Comparison of ENCODE assay signal across 1 fruit fly cellular context in genomic region chrX:17631996-17632612, dm6.
TF ChIP-seq lines count a peak whose summit lies in the region.

corolla (minus strand) TSS chrX:17632047.
ND-24 (plus strand) TSS chrX:17632089.

TF ChIP-seq in whole organism, embryonic, 481 proteins besides CTCF, POLR2A, EP300 and RAD21 (continued from another document and continues in another):
- TF ChIP-seq bab2 (GFP tag; optimal IDR thresholded peaks at IDR 0.05; lab: Kevin White, UChicago) = peak; percentile 84
- TF ChIP-seq tup (GFP tag; optimal IDR thresholded peaks at IDR 0.05; lab: Kevin White, UChicago) = peak; percentile 76
- TF ChIP-seq H15 (GFP tag; IDR thresholded peaks at IDR 0.05; lab: Robert Waterston, UW) = peak; percentile 86
- TF ChIP-seq fd3F (GFP tag; optimal IDR thresholded peaks at IDR 0.05; lab: Kevin White, UChicago) = peak; percentile 65
- no peak for TF ChIP-seq Asciz (GFP tag; optimal IDR thresholded peaks at IDR 0.05; lab: Kevin White, UChicago)
- TF ChIP-seq tgo (GFP tag; IDR thresholded peaks at IDR 0.05; lab: Robert Waterston, UW) = peak; percentile 91
- TF ChIP-seq CG2116 (GFP tag; optimal IDR thresholded peaks at IDR 0.05; lab: Kevin White, UChicago) = peak; percentile 89
- no peak for TF ChIP-seq ac (GFP tag; optimal IDR thresholded peaks at IDR 0.05; lab: Kevin White, UChicago)
- peak; percentile 55 for TF ChIP-seq psq (GFP tag; optimal IDR thresholded peaks at IDR 0.05; lab: Kevin White, UChicago)
- peak; percentile 67 for TF ChIP-seq CG3407 (GFP tag; optimal IDR thresholded peaks at IDR 0.05; lab: Kevin White, UChicago)
- no peak for TF ChIP-seq Hr39 (optimal IDR thresholded peaks at IDR 0.05; lab: Kevin White, UChicago)
- peak; percentile 45 for TF ChIP-seq gfzf (GFP tag; optimal IDR thresholded peaks at IDR 0.05; lab: Kevin White, UChicago)
- peak; percentile 59; the same call in 1 of the 3 replicates for TF ChIP-seq gce (GFP tag; IDR thresholded peaks at IDR 0.05; lab: Robert Waterston, UW)
- TF ChIP-seq CG6765 (GFP tag; optimal IDR thresholded peaks at IDR 0.05; lab: Kevin White, UChicago) = peak; percentile 60
- peak; percentile 69 for TF ChIP-seq CG8089 (GFP tag; optimal IDR thresholded peaks at IDR 0.05; lab: Kevin White, UChicago)
- peak; percentile 67 for TF ChIP-seq CG4282 (GFP tag; optimal IDR thresholded peaks at IDR 0.05; lab: Kevin White, UChicago)
- peak; percentile 74 for TF ChIP-seq zen (tag; optimal IDR thresholded peaks at IDR 0.05; lab: Kevin White, UChicago)
- TF ChIP-seq bbx (GFP tag; IDR thresholded peaks at IDR 0.05; lab: Robert Waterston, UW; ENCODE audit: partially characterized antibody) = peak; percentile 81
- TF ChIP-seq Mad (GFP tag; optimal IDR thresholded peaks at IDR 0.05; lab: Kevin White, UChicago) = peak; percentile 72
- peak; percentile 74 for TF ChIP-seq CG12104 (GFP tag; optimal IDR thresholded peaks at IDR 0.05; lab: Kevin White, UChicago)
- TF ChIP-seq CG6813 (GFP tag; optimal IDR thresholded peaks at IDR 0.05; lab: Kevin White, UChicago) = no peak
- TF ChIP-seq fd102C (GFP tag; optimal IDR thresholded peaks at IDR 0.05; lab: Kevin White, UChicago) = peak; percentile 4
- peak; percentile 83 for TF ChIP-seq CG4820 (GFP tag; optimal IDR thresholded peaks at IDR 0.05; lab: Kevin White, UChicago)
- no peak for TF ChIP-seq Gsc (GFP tag; IDR thresholded peaks at IDR 0.05; lab: Robert Waterston, UW)
- peak; percentile 73 for TF ChIP-seq Nf-YA (GFP tag; IDR thresholded peaks at IDR 0.05; lab: Robert Waterston, UW)
- no peak for TF ChIP-seq CG7839 (tag; optimal IDR thresholded peaks at IDR 0.05; lab: Kevin White, UChicago)
- TF ChIP-seq Dip2 (GFP tag; IDR thresholded peaks at IDR 0.05; lab: Robert Waterston, UW) = no peak
- no peak for TF ChIP-seq sd (tag; optimal IDR thresholded peaks at IDR 0.05; lab: Kevin White, UChicago)
- peak; percentile 81 for TF ChIP-seq CG6791 (GFP tag; IDR thresholded peaks at IDR 0.05; lab: Robert Waterston, UW; ENCODE audit: partially characterized antibody)
- peak; percentile 69 for TF ChIP-seq CG12299 (tag; optimal IDR thresholded peaks at IDR 0.05; lab: Kevin White, UChicago)
- peak; percentile 72 for TF ChIP-seq slou (GFP tag; optimal IDR thresholded peaks at IDR 0.05; lab: Kevin White, UChicago)
- peak; percentile 86 for TF ChIP-seq chn (GFP tag; optimal IDR thresholded peaks at IDR 0.05; lab: Kevin White, UChicago)
- peak; percentile 60 for TF ChIP-seq CG33557 (GFP tag; optimal IDR thresholded peaks at IDR 0.05; lab: Kevin White, UChicago)
- no peak for TF ChIP-seq CG2199 (GFP tag; IDR thresholded peaks at IDR 0.05; lab: Robert Waterston, UW)
- TF ChIP-seq CG7357 (GFP tag; IDR thresholded peaks at IDR 0.05; lab: Robert Waterston, UW) = peak; percentile 61; the same call in 1 of the 3 replicates
- TF ChIP-seq Scr (GFP tag; IDR thresholded peaks at IDR 0.05; lab: Robert Waterston, UW; ENCODE audit: partially characterized antibody) = peak; percentile 91
- peak; percentile 64 for TF ChIP-seq kay (GFP tag; optimal IDR thresholded peaks at IDR 0.05; lab: Kevin White, UChicago)
- peak; percentile 63 for TF ChIP-seq MESR4 (GFP tag; optimal IDR thresholded peaks at IDR 0.05; lab: Kevin White, UChicago)
- TF ChIP-seq scrt (GFP tag; optimal IDR thresholded peaks at IDR 0.05; lab: Kevin White, UChicago) = peak; percentile 54
- TF ChIP-seq Mrtf (GFP tag; IDR thresholded peaks at IDR 0.05; lab: Robert Waterston, UW) = peak; percentile 71
- TF ChIP-seq p53 (GFP tag; optimal IDR thresholded peaks at IDR 0.05; lab: Kevin White, UChicago) = no peak
- peak; percentile 85 for TF ChIP-seq CG13775 (GFP tag; optimal IDR thresholded peaks at IDR 0.05; lab: Kevin White, UChicago)
- peak; percentile 71 for TF ChIP-seq fu2 (GFP tag; optimal IDR thresholded peaks at IDR 0.05; lab: Kevin White, UChicago)
- TF ChIP-seq Poxn (GFP tag; IDR thresholded peaks at IDR 0.05; lab: Robert Waterston, UW) = peak; percentile 69
- TF ChIP-seq Xbp1 (GFP tag; optimal IDR thresholded peaks at IDR 0.05; lab: Kevin White, UChicago) = peak; percentile 90
- peak; percentile 84 for TF ChIP-seq CG15514 (GFP tag; optimal IDR thresholded peaks at IDR 0.05; lab: Kevin White, UChicago)
- TF ChIP-seq trh (GFP tag; optimal IDR thresholded peaks at IDR 0.05; lab: Kevin White, UChicago) = peak; percentile 80
- TF ChIP-seq CG9797 (GFP tag; optimal IDR thresholded peaks at IDR 0.05; lab: Kevin White, UChicago) = peak; percentile 50
- TF ChIP-seq CG12236 (GFP tag; optimal IDR thresholded peaks at IDR 0.05; lab: Kevin White, UChicago) = peak; percentile 48
- TF ChIP-seq Lim3 (GFP tag; IDR thresholded peaks at IDR 0.05; lab: Robert Waterston, UW) = peak; percentile 49; the same call in 1 of the 2 replicates
- TF ChIP-seq CG42726 (GFP tag; IDR thresholded peaks at IDR 0.05; lab: Robert Waterston, UW; ENCODE audit: partially characterized antibody) = peak; percentile 74
- TF ChIP-seq CoRest (tag; optimal IDR thresholded peaks at IDR 0.05; lab: Kevin White, UChicago) = peak; percentile 82
- TF ChIP-seq unpg (GFP tag; optimal IDR thresholded peaks at IDR 0.05; lab: Kevin White, UChicago) = peak; percentile 82
- TF ChIP-seq Ada2b (GFP tag; IDR thresholded peaks at IDR 0.05; lab: Robert Waterston, UW) = peak; percentile 82
- no peak for TF ChIP-seq org-1 (GFP tag; optimal IDR thresholded peaks at IDR 0.05; lab: Kevin White, UChicago)
- TF ChIP-seq schlank (tag; optimal IDR thresholded peaks at IDR 0.05; lab: Kevin White, UChicago) = no peak
- TF ChIP-seq CG31388 (GFP tag; optimal IDR thresholded peaks at IDR 0.05; lab: Kevin White, UChicago) = peak; percentile 84
- TF ChIP-seq odd (GFP tag; optimal IDR thresholded peaks at IDR 0.05; lab: Kevin White, UChicago) = no peak
- TF ChIP-seq CG9727 (GFP tag; optimal IDR thresholded peaks at IDR 0.05; lab: Kevin White, UChicago) = peak; percentile 86
- TF ChIP-seq Doc2 (GFP tag; IDR thresholded peaks at IDR 0.05; lab: Robert Waterston, UW) = no peak
- peak; percentile 59 for TF ChIP-seq CG3065 (GFP tag; optimal IDR thresholded peaks at IDR 0.05; lab: Kevin White, UChicago)
- TF ChIP-seq pan (optimal IDR thresholded peaks at IDR 0.05; lab: Kevin White, UChicago) = no peak
- peak in 1 of 2 experiments; percentile 89 for TF ChIP-seq pan (GFP tag; optimal IDR thresholded peaks at IDR 0.05 in 1 of 2, IDR thresholded peaks at IDR 0.05 in 1 of 2)
- peak; percentile 59 for TF ChIP-seq dimm (GFP tag; IDR thresholded peaks at IDR 0.05; lab: Robert Waterston, UW)
- TF ChIP-seq ham (GFP tag; IDR thresholded peaks at IDR 0.05; lab: Robert Waterston, UW) = no peak
- TF ChIP-seq Drgx (GFP tag; IDR thresholded peaks at IDR 0.05; lab: Robert Waterston, UW) = peak; percentile 72
- peak; percentile 89 for TF ChIP-seq hbn (GFP tag; IDR thresholded peaks at IDR 0.05; lab: Robert Waterston, UW; ENCODE audit: partially characterized antibody)
- peak; percentile 81 for TF ChIP-seq dmrt11E (tag; optimal IDR thresholded peaks at IDR 0.05; lab: Kevin White, UChicago)
- TF ChIP-seq ap (GFP tag; IDR thresholded peaks at IDR 0.05; lab: Robert Waterston, UW) = peak; percentile 78
- peak; percentile 78 to 82 for TF ChIP-seq Hr51 (GFP tag; optimal IDR thresholded peaks at IDR 0.05; lab: Kevin White, UChicago)
- TF ChIP-seq amos (GFP tag; IDR thresholded peaks at IDR 0.05; lab: Robert Waterston, UW; ENCODE audit: partially characterized antibody) = peak; percentile 85
- peak; percentile 72 for TF ChIP-seq Atf3 (GFP tag; optimal IDR thresholded peaks at IDR 0.05; lab: Kevin White, UChicago)
- TF ChIP-seq CG10267 (tag; optimal IDR thresholded peaks at IDR 0.05; lab: Kevin White, UChicago) = peak; percentile 98
- TF ChIP-seq Xrp1 (GFP tag; IDR thresholded peaks at IDR 0.05; lab: Robert Waterston, UW) = peak; percentile 92
- TF ChIP-seq eyg (GFP tag; optimal IDR thresholded peaks at IDR 0.05; lab: Kevin White, UChicago) = peak; percentile 48
- peak; percentile 58 for TF ChIP-seq B-H2 (GFP tag; optimal IDR thresholded peaks at IDR 0.05; lab: Kevin White, UChicago)
- TF ChIP-seq gro (GFP tag; optimal IDR thresholded peaks at IDR 0.05; lab: Kevin White, UChicago) = peak; percentile 86
- no peak for TF ChIP-seq hth (optimal IDR thresholded peaks at IDR 0.05; lab: Kevin White, UChicago)
- TF ChIP-seq Sox102F (GFP tag; optimal IDR thresholded peaks at IDR 0.05; lab: Kevin White, UChicago) = no peak
- TF ChIP-seq CG10274 (GFP tag; optimal IDR thresholded peaks at IDR 0.05; lab: Kevin White, UChicago) = no peak
- TF ChIP-seq lab (GFP tag; optimal IDR thresholded peaks at IDR 0.05; lab: Kevin White, UChicago) = no peak
- TF ChIP-seq Aef1 (GFP tag; IDR thresholded peaks at IDR 0.05; lab: Robert Waterston, UW) = peak; percentile 88
- peak; percentile 82 for TF ChIP-seq ken (GFP tag; IDR thresholded peaks at IDR 0.05; lab: Robert Waterston, UW)
- TF ChIP-seq CG15269 (tag; optimal IDR thresholded peaks at IDR 0.05; lab: Kevin White, UChicago) = peak; percentile 78
- no peak for TF ChIP-seq dati (GFP tag; IDR thresholded peaks at IDR 0.05; lab: Robert Waterston, UW)
- peak; percentile 92 for TF ChIP-seq Ptx1 (GFP tag; IDR thresholded peaks at IDR 0.05; lab: Robert Waterston, UW)
- TF ChIP-seq Sin3A (optimal IDR thresholded peaks at IDR 0.05; lab: Kevin White, UChicago) = peak; percentile 75
- TF ChIP-seq sisA (GFP tag; IDR thresholded peaks at IDR 0.05; lab: Robert Waterston, UW) = peak; percentile 92
- TF ChIP-seq lbe (GFP tag; optimal IDR thresholded peaks at IDR 0.05; lab: Kevin White, UChicago) = peak; percentile 63
- TF ChIP-seq tx (GFP tag; optimal IDR thresholded peaks at IDR 0.05; lab: Kevin White, UChicago) = peak; percentile 79
- TF ChIP-seq D19A (tag; optimal IDR thresholded peaks at IDR 0.05; lab: Kevin White, UChicago) = peak; percentile 37
- TF ChIP-seq CG16779 (GFP tag; IDR thresholded peaks at IDR 0.05; lab: Robert Waterston, UW) = peak; percentile 67; the same call in 1 of the 2 replicates
- TF ChIP-seq bigmax (GFP tag; optimal IDR thresholded peaks at IDR 0.05; lab: Kevin White, UChicago) = no peak
- TF ChIP-seq sob (GFP tag; IDR thresholded peaks at IDR 0.05; lab: Robert Waterston, UW) = peak; percentile 93
- TF ChIP-seq lola (GFP tag; optimal IDR thresholded peaks at IDR 0.05; lab: Kevin White, UChicago) = peak in 1 of 3 experiments; percentile 75
- peak; percentile 61 for TF ChIP-seq Mes4 (GFP tag; optimal IDR thresholded peaks at IDR 0.05; lab: Kevin White, UChicago)
- TF ChIP-seq sr (GFP tag; IDR thresholded peaks at IDR 0.05; lab: Robert Waterston, UW) = no peak
- TF ChIP-seq CG9876 (GFP tag; optimal IDR thresholded peaks at IDR 0.05; lab: Kevin White, UChicago) = peak; percentile 68
- TF ChIP-seq stwl (tag; optimal IDR thresholded peaks at IDR 0.05; lab: Kevin White, UChicago) = peak; percentile 77
- TF ChIP-seq luna (GFP tag; optimal IDR thresholded peaks at IDR 0.05; lab: Kevin White, UChicago) = peak; percentile 64
- TF ChIP-seq Vsx1 (GFP tag; optimal IDR thresholded peaks at IDR 0.05; lab: Kevin White, UChicago) = peak; percentile 42
- TF ChIP-seq CG3163 (GFP tag; optimal IDR thresholded peaks at IDR 0.05; lab: Kevin White, UChicago) = peak; percentile 53
- no peak for TF ChIP-seq tio (GFP tag; optimal IDR thresholded peaks at IDR 0.05; lab: Kevin White, UChicago)
- peak; percentile 88 for TF ChIP-seq pho (GFP tag; optimal IDR thresholded peaks at IDR 0.05; lab: Kevin White, UChicago)
- peak; percentile 31 for TF ChIP-seq CG11398 (GFP tag; optimal IDR thresholded peaks at IDR 0.05; lab: Kevin White, UChicago)
- no peak for TF ChIP-seq mirr (GFP tag; optimal IDR thresholded peaks at IDR 0.05; lab: Kevin White, UChicago)
- peak; percentile 54 for TF ChIP-seq CG6683 (GFP tag; optimal IDR thresholded peaks at IDR 0.05; lab: Kevin White, UChicago)
- TF ChIP-seq CG14050 (GFP tag; IDR thresholded peaks at IDR 0.05; lab: Robert Waterston, UW) = peak; percentile 75
- TF ChIP-seq CG18476 (GFP tag; optimal IDR thresholded peaks at IDR 0.05; lab: Kevin White, UChicago) = peak; percentile 88
- TF ChIP-seq CG11456 (GFP tag; IDR thresholded peaks at IDR 0.05; lab: Robert Waterston, UW) = peak; percentile 81
- TF ChIP-seq CG3726 (GFP tag; IDR thresholded peaks at IDR 0.05; lab: Robert Waterston, UW) = 0 out of 3 replicates have a peak, but pooled peaks have one; percentile 66
- no peak for TF ChIP-seq jing (GFP tag; optimal IDR thresholded peaks at IDR 0.05; lab: Kevin White, UChicago)
- TF ChIP-seq slp2 (GFP tag; optimal IDR thresholded peaks at IDR 0.05; lab: Kevin White, UChicago) = peak; percentile 78
- peak; percentile 85 for TF ChIP-seq CG9215 (GFP tag; IDR thresholded peaks at IDR 0.05; lab: Robert Waterston, UW)
- TF ChIP-seq CG32767 (GFP tag; IDR thresholded peaks at IDR 0.05; lab: Robert Waterston, UW) = peak; percentile 80; the same call in 1 of the 2 replicates
- TF ChIP-seq CG6854 (GFP tag; optimal IDR thresholded peaks at IDR 0.05; lab: Kevin White, UChicago) = peak; percentile 48
- peak; percentile 53 for TF ChIP-seq CG17802 (tag; optimal IDR thresholded peaks at IDR 0.05; lab: Kevin White, UChicago)
- TF ChIP-seq Pdp1 (GFP tag; optimal IDR thresholded peaks at IDR 0.05; lab: Kevin White, UChicago) = peak; percentile 86 to 90
- TF ChIP-seq gt (GFP tag; IDR thresholded peaks at IDR 0.05; lab: Robert Waterston, UW) = peak; percentile 62; the same call in 1 of the 2 replicates
- TF ChIP-seq hb (GFP tag; IDR thresholded peaks at IDR 0.05; lab: Robert Waterston, UW; ENCODE audit: partially characterized antibody) = peak; percentile 84
- TF ChIP-seq inv (GFP tag; IDR thresholded peaks at IDR 0.05; lab: Robert Waterston, UW; ENCODE audit: partially characterized antibody) = peak; percentile 88
- peak; percentile 82 for TF ChIP-seq mam (GFP tag; optimal IDR thresholded peaks at IDR 0.05; lab: Kevin White, UChicago)
- TF ChIP-seq CG7786 (GFP tag; optimal IDR thresholded peaks at IDR 0.05; lab: Kevin White, UChicago) = peak; percentile 77
- peak; percentile 77 for TF ChIP-seq CG1024 (GFP tag; IDR thresholded peaks at IDR 0.05; lab: Robert Waterston, UW)
- no peak for TF ChIP-seq CG6654 (GFP tag; optimal IDR thresholded peaks at IDR 0.05; lab: Kevin White, UChicago)
- TF ChIP-seq ATbp (GFP tag; optimal IDR thresholded peaks at IDR 0.05; lab: Kevin White, UChicago) = peak; percentile 35
- peak; percentile 87 for TF ChIP-seq ase (GFP tag; IDR thresholded peaks at IDR 0.05; lab: Robert Waterston, UW)
- peak; percentile 48; the same call in 1 of the 2 replicates for TF ChIP-seq sens-2 (GFP tag; IDR thresholded peaks at IDR 0.05; lab: Robert Waterston, UW)
- peak; percentile 47 for TF ChIP-seq CG30431 (GFP tag; optimal IDR thresholded peaks at IDR 0.05; lab: Kevin White, UChicago)
- peak; percentile 40; the same call in 1 of the 3 replicates for TF ChIP-seq CG6175 (GFP tag; IDR thresholded peaks at IDR 0.05; lab: Robert Waterston, UW)
